Worm (Caenorhabditis elegans) whole organism, L4 larva: ENCODE measurements around the gene T19H12.3.

Experiments
- D1046.2 ChIP-seq: fragments of 200-800 bp; sonication (Bioruptor generic); IDR thresholded peaks from 2 replicates; pipeline ENCODE4 v1.3.6; 2022; ENCODE audit warnings: missing genetic modification characterization, missing compliant biosample characterization
- F10B5.3 ChIP-seq: sonication (generic microtip); optimal IDR thresholded peaks from 2 replicates; lab custom pipeline; 2016; ENCODE audit warnings: mild to moderate bottlenecking, missing genetic modification characterization, missing compliant biosample characterization
- F44E2.7 ChIP-seq: fragments of 200-800 bp; sonication (Bioruptor generic); IDR thresholded peaks from 2 replicates; pipeline ENCODE4 v2.1.2; 2022; ENCODE audit warnings: missing genetic modification characterization, missing compliant biosample characterization
- Y48G9A.11 ChIP-seq: fragments of 200-800 bp; sonication (Bioruptor generic); IDR thresholded peaks from 2 replicates; pipeline ENCODE4 v1.3.6; 2022; ENCODE audit warnings: missing genetic modification reagents, missing genetic modification characterization, missing compliant biosample characterization
- ZK337.2 ChIP-seq: fragments of 200-800 bp; sonication (Bioruptor generic); IDR thresholded peaks from 2 replicates; pipeline ENCODE4 v1.3.6; 2022; ENCODE audit warnings: missing genetic modification reagents, missing genetic modification characterization, missing compliant biosample characterization
- aha-1 ChIP-seq: fragments of 150-350 bp; peaks from one replicate; lab custom pipeline; 2014; ENCODE audit warnings: missing biosample characterization, missing genetic modification characterization
- aly-2 ChIP-seq: sonication (generic microtip); optimal IDR thresholded peaks from 2 replicates; lab custom pipeline; 2018; ENCODE audit warnings: missing biosample characterization, missing genetic modification characterization
- ama-1 ChIP-seq: fragments of 150-350 bp; optimal IDR thresholded peaks from 2 replicates; lab custom pipeline; 2014; ENCODE audit warnings: inconsistent platforms, mixed read lengths
- arid-1 ChIP-seq: fragments of 200-800 bp; sonication (Bioruptor generic); conservative IDR thresholded peaks from 2 replicates; pipeline ENCODE4 v1.3.6; 2022; ENCODE audit warnings: missing genetic modification reagents, missing genetic modification characterization, missing compliant biosample characterization
- ceh-28 ChIP-seq: fragments of 150-350 bp; optimal IDR thresholded peaks from 2 replicates; lab custom pipeline; 2014; ENCODE audit warnings: missing biosample characterization, missing genetic modification reagents, missing genetic modification characterization
- ceh-32 ChIP-seq: sonication (generic microtip); optimal IDR thresholded peaks from 2 replicates; lab custom pipeline; 2016; ENCODE audit warnings: mild to moderate bottlenecking, missing genetic modification characterization, missing compliant biosample characterization; ENCODE audit not compliant: poor library complexity
- cey-2 ChIP-seq: sonication (generic microtip); optimal IDR thresholded peaks from 3 replicates; lab custom pipeline; 2017; ENCODE audit warnings: missing genetic modification characterization, mild to moderate bottlenecking, missing compliant biosample characterization, antibody characterized with exemption, borderline replicate concordance; ENCODE audit not compliant: insufficient read depth
- daf-16 ChIP-seq, 3 experiments: sonication (generic microtip); optimal IDR thresholded peaks; 2 replicates each; lab custom pipeline; 2016 to 2017; ENCODE audit warnings: missing genetic modification characterization in 3 of 3, missing genetic modification reagents in 3 of 3, mild to moderate bottlenecking in 2 of 3, missing compliant biosample characterization in 2 of 3, missing biosample characterization in 1 of 3, moderate library complexity in 1 of 3
- daf-19 ChIP-seq: fragments of 200-800 bp; sonication (Bioruptor generic); conservative IDR thresholded peaks from 2 replicates; pipeline ENCODE4 v1.3.6; 2022; ENCODE audit warnings: missing genetic modification characterization, missing compliant biosample characterization
- dmd-6 ChIP-seq: fragments of 200-800 bp; sonication (Bioruptor generic); IDR thresholded peaks from 2 replicates; pipeline ENCODE4 v1.3.6; 2022; ENCODE audit warnings: missing genetic modification reagents, missing genetic modification characterization, missing compliant biosample characterization
- dmd-9 ChIP-seq: fragments of 200-800 bp; sonication (Bioruptor generic); IDR thresholded peaks from 2 replicates; pipeline ENCODE4 v1.3.6; 2022; ENCODE audit warnings: missing genetic modification reagents, missing genetic modification characterization, missing compliant biosample characterization
- duxl-1 ChIP-seq: sonication (generic microtip); optimal IDR thresholded peaks from 2 replicates; lab custom pipeline; 2016; ENCODE audit warnings: mild to moderate bottlenecking, missing genetic modification characterization, moderate library complexity, missing compliant biosample characterization; ENCODE audit not compliant: poor library complexity
- dve-1 ChIP-seq: sonication (generic microtip); optimal IDR thresholded peaks from 2 replicates; lab custom pipeline; 2017; ENCODE audit warnings: antibody characterized with exemption, mild to moderate bottlenecking, missing genetic modification characterization, missing compliant biosample characterization; ENCODE audit not compliant: insufficient read depth
- egl-43 ChIP-seq: fragments of 200-800 bp; sonication (Bioruptor generic); IDR thresholded peaks from 2 replicates; pipeline ENCODE4 v1.3.6; 2022; ENCODE audit warnings: missing genetic modification reagents, missing genetic modification characterization, missing compliant biosample characterization
- gei-8 ChIP-seq: fragments of 200-800 bp; sonication (Bioruptor generic); optimal IDR thresholded peaks from 2 replicates; lab custom pipeline; 2018; ENCODE audit warnings: mild to moderate bottlenecking, missing genetic modification characterization, missing compliant biosample characterization
- hlh-30 ChIP-seq: sonication (generic microtip); optimal IDR thresholded peaks from 2 replicates; lab custom pipeline; 2017; ENCODE audit warnings: antibody characterized with exemption, mild to moderate bottlenecking, missing genetic modification characterization, missing compliant biosample characterization; ENCODE audit not compliant: insufficient read depth
- hmg-1.1 ChIP-seq: fragments of 200-800 bp; sonication (Bioruptor generic); IDR thresholded peaks from 2 replicates; pipeline ENCODE4 v1.3.6; 2022; ENCODE audit warnings: missing genetic modification reagents, missing genetic modification characterization, missing compliant biosample characterization
- jun-1 ChIP-seq: fragments of 150-350 bp; optimal IDR thresholded peaks from 2 replicates; lab custom pipeline; 2014; ENCODE audit warnings: missing biosample characterization, missing genetic modification reagents, missing genetic modification characterization
- lin-13 ChIP-seq: fragments of 150-350 bp; optimal IDR thresholded peaks from 2 replicates; lab custom pipeline; 2014; ENCODE audit warnings: missing biosample characterization, missing genetic modification reagents, missing genetic modification characterization
- lin-15B ChIP-seq: fragments of 150-350 bp; sonication (generic microtip); optimal IDR thresholded peaks from 3 replicates; lab custom pipeline; 2014; ENCODE audit warnings: missing biosample characterization, missing genetic modification characterization
- lir-3 ChIP-seq: sonication (generic microtip); optimal IDR thresholded peaks from 2 replicates; lab custom pipeline; 2016; ENCODE audit warnings: mild to moderate bottlenecking, missing genetic modification characterization, missing compliant biosample characterization
- lsy-2 ChIP-seq, 2 experiments: fragments of 150-350 bp in 1 of 2; sonication (generic microtip) in 1 of 2; optimal IDR thresholded peaks; 2 replicates each; lab custom pipeline; 2014 to 2017; ENCODE audit warnings: missing biosample characterization in 2 of 2, missing genetic modification characterization in 2 of 2
- madf-5 ChIP-seq, 2 experiments: fragments of 200-800 bp; sonication (Bioruptor generic); IDR thresholded peaks; 2 replicates each; pipeline ENCODE4 v1.3.6; 2022; ENCODE audit warnings: missing compliant biosample characterization in 2 of 2, missing genetic modification characterization in 2 of 2
- mdt-29 ChIP-seq: fragments of 200-800 bp; sonication (Bioruptor generic); IDR thresholded peaks from 2 replicates; pipeline ENCODE4 v1.3.6; 2022; ENCODE audit warnings: missing genetic modification reagents, missing genetic modification characterization, missing compliant biosample characterization
- mes-2 ChIP-seq: sonication (generic microtip); optimal IDR thresholded peaks from 2 replicates; lab custom pipeline; 2016; ENCODE audit warnings: missing genotype, mild to moderate bottlenecking, missing genetic modification characterization, missing compliant biosample characterization; ENCODE audit not compliant: poor library complexity, severe bottlenecking
- mxl-3 ChIP-seq: fragments of 200-800 bp; sonication (Bioruptor generic); optimal IDR thresholded peaks from 2 replicates; lab custom pipeline; 2018; ENCODE audit warnings: mild to moderate bottlenecking, missing genetic modification characterization, missing compliant biosample characterization
- nhr-11 ChIP-seq: fragments of 150-350 bp; optimal IDR thresholded peaks from 2 replicates; lab custom pipeline; 2014; ENCODE audit warnings: missing biosample characterization, missing genetic modification characterization
- nhr-25 ChIP-seq: sonication (generic microtip); optimal IDR thresholded peaks from 2 replicates; lab custom pipeline; 2017; ENCODE audit warnings: missing genetic modification characterization, mild to moderate bottlenecking, missing compliant biosample characterization, antibody characterized with exemption, moderate library complexity, borderline replicate concordance; ENCODE audit not compliant: insufficient read depth
- nhr-28 ChIP-seq: fragments of 150-350 bp; optimal IDR thresholded peaks from 2 replicates; lab custom pipeline; 2014; ENCODE audit warnings: missing biosample characterization, missing genetic modification characterization
- nhr-42 ChIP-seq: fragments of 200-800 bp; sonication (Bioruptor generic); IDR thresholded peaks from 2 replicates; pipeline ENCODE4 v1.3.6; 2022; ENCODE audit warnings: missing genetic modification characterization, missing compliant biosample characterization
- nhr-6 ChIP-seq: fragments of 150-350 bp; optimal IDR thresholded peaks from 2 replicates; lab custom pipeline; 2014; ENCODE audit warnings: missing biosample characterization, missing genetic modification characterization
- nhr-77 ChIP-seq: fragments of 150-350 bp; optimal IDR thresholded peaks from 2 replicates; lab custom pipeline; 2014; ENCODE audit warnings: missing biosample characterization, missing genetic modification characterization
- php-3 ChIP-seq: fragments of 200-800 bp; sonication (Bioruptor generic); IDR thresholded peaks from 2 replicates; pipeline ENCODE4 v1.3.6; 2022; ENCODE audit warnings: missing genetic modification reagents, missing genetic modification characterization, missing compliant biosample characterization
- pqm-1 ChIP-seq: sonication (generic microtip); optimal IDR thresholded peaks from 2 replicates; lab custom pipeline; 2017; ENCODE audit warnings: missing biosample characterization, missing genetic modification characterization
- saeg-2 ChIP-seq: fragments of 200-800 bp; sonication (Bioruptor generic); IDR thresholded peaks from 2 replicates; pipeline ENCODE4 v1.3.6; 2022; ENCODE audit warnings: missing genetic modification reagents, missing genetic modification characterization, missing compliant biosample characterization
- snpc-1.2 ChIP-seq: fragments of 200-800 bp; sonication (Bioruptor generic); IDR thresholded peaks from 2 replicates; pipeline ENCODE4 v1.3.6; 2022; ENCODE audit warnings: missing genetic modification reagents, missing genetic modification characterization, missing compliant biosample characterization
- snpc-4 ChIP-seq: fragments of 150-350 bp; optimal IDR thresholded peaks from 2 replicates; lab custom pipeline; 2014; ENCODE audit warnings: missing biosample characterization, missing genetic modification characterization
- spr-3 ChIP-seq: fragments of 200-800 bp; sonication (Bioruptor generic); optimal IDR thresholded peaks from 2 replicates; lab custom pipeline; 2018; ENCODE audit warnings: mild to moderate bottlenecking, missing genetic modification characterization, missing compliant biosample characterization
- tag-97 ChIP-seq: fragments of 200-800 bp; sonication (Bioruptor generic); IDR thresholded peaks from 2 replicates; pipeline ENCODE4 v1.3.6; 2022; ENCODE audit warnings: missing genetic modification characterization, missing compliant biosample characterization
- zag-1 ChIP-seq: fragments of 150-350 bp; optimal IDR thresholded peaks from 2 replicates; lab custom pipeline; 2014; ENCODE audit warnings: missing biosample characterization, missing genetic modification characterization
- zfp-2 ChIP-seq: sonication (generic microtip); optimal IDR thresholded peaks from 2 replicates; lab custom pipeline; 2016; ENCODE audit warnings: mild to moderate bottlenecking, missing genetic modification characterization, missing compliant biosample characterization
- zip-2 ChIP-seq: fragments of 150-350 bp; optimal IDR thresholded peaks from 2 replicates; lab custom pipeline; 2014; ENCODE audit warnings: missing biosample characterization, missing genetic modification characterization

The T19H12.3 gene

ce11 chrV:4847424-4847823 is 38.0 kb upstream of the T19H12.3 start, which contains the start of gene abhd-5.1:
TSS of gene abhd-5.1 (plus strand) at chrV:4847653.
- TF ChIP-seq snpc-1.2 (GFP tag; lab: Robert Waterston, UW): no peak
- no peak for TF ChIP-seq duxl-1
- no peak for TF ChIP-seq hmg-1.1 (GFP tag; lab: Robert Waterston, UW)
- no peak for TF ChIP-seq spr-3 (GFP tag; lab: Kevin White, UChicago)
- no peak for TF ChIP-seq snpc-4 (tag; lab: Kevin White, UChicago)
- no peak for TF ChIP-seq nhr-11 (tag; lab: Kevin White, UChicago)
- TF ChIP-seq ceh-28 (tag; lab: Kevin White, UChicago): no peak
- no peak for TF ChIP-seq mxl-3 (GFP tag; lab: Kevin White, UChicago)
- no peak for TF ChIP-seq Y48G9A.11
- TF ChIP-seq dve-1 (tag; lab: Kevin White, UChicago): peak; percentile 63
- TF ChIP-seq mdt-29 (GFP tag; lab: Robert Waterston, UW): no peak
- no peak for TF ChIP-seq ama-1
- TF ChIP-seq nhr-6 (tag; lab: Kevin White, UChicago): peak; percentile 15
- peak in 1 of 2 experiments; percentile 85 for TF ChIP-seq daf-16 (GFP tag; optimal IDR thresholded peaks at IDR 0.05; lab: Kevin White, UChicago)
- TF ChIP-seq daf-16 (tag; optimal IDR thresholded peaks at IDR 0.05; lab: Kevin White, UChicago): peak; percentile 88
- no peak for TF ChIP-seq lsy-2 (tag; optimal IDR thresholded peaks at IDR 0.05; lab: Kevin White, UChicago)
- no peak for TF ChIP-seq aly-2 (tag; lab: Kevin White, UChicago)
- TF ChIP-seq php-3 (GFP tag; lab: Robert Waterston, UW): peak; percentile 54; the same call in 1 of the 2 replicates
- TF ChIP-seq dmd-9: no peak
- no peak for TF ChIP-seq cey-2 (tag; lab: Kevin White, UChicago)
- TF ChIP-seq zfp-2 (tag; lab: Kevin White, UChicago): no peak
- TF ChIP-seq F10B5.3 (tag; lab: Kevin White, UChicago): no peak
- TF ChIP-seq jun-1 (tag; lab: Kevin White, UChicago): no peak
- TF ChIP-seq nhr-42 (GFP tag; lab: Robert Waterston, UW): no peak
- TF ChIP-seq zip-2 (tag; lab: Kevin White, UChicago): no peak
- no peak for TF ChIP-seq pqm-1
- TF ChIP-seq madf-5 (GFP tag; IDR thresholded peaks at IDR 0.05; lab: Robert Waterston, UW): no peak
- peak; percentile 77 for TF ChIP-seq hlh-30 (tag; lab: Kevin White, UChicago)
- no peak for TF ChIP-seq zag-1
- TF ChIP-seq F44E2.7 (GFP tag; lab: Robert Waterston, UW): no peak
- TF ChIP-seq aha-1: peak; percentile 67
- TF ChIP-seq daf-19: no peak
- TF ChIP-seq nhr-28 (tag; lab: Kevin White, UChicago): peak; percentile 46
- TF ChIP-seq arid-1 (GFP tag; lab: Robert Waterston, UW): no peak
- no peak for TF ChIP-seq ZK337.2 (GFP tag; lab: Robert Waterston, UW)
- no peak for TF ChIP-seq D1046.2 (GFP tag; lab: Robert Waterston, UW)
- no peak for TF ChIP-seq egl-43 (GFP tag; lab: Robert Waterston, UW)
- TF ChIP-seq dmd-6 (GFP tag; lab: Robert Waterston, UW): no peak

DNA sequence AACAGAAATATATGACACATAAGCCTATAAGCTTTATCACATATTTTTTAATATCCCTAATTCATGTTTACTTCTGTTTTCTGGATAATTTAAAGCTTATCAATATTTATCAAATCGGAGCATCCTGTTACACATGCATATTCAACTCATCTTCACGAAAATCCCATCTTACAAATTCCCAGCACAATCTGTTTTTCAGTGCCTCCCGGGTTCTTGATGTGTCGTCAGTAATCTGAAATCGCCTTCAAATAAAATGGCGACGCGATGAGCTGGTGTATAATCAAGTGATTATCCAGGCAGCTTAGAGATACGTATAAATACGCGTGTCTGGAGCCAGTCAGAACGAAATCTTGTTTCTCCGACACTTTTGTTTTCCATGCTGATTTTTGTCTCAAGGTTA is 35.0 kb upstream of the T19H12.3 start:
- TF ChIP-seq lir-3 (tag; lab: Kevin White, UChicago): no peak
- TF ChIP-seq snpc-1.2 (GFP tag; lab: Robert Waterston, UW): no peak
- no peak for TF ChIP-seq pqm-1
- no peak for TF ChIP-seq ceh-32
- no peak for TF ChIP-seq snpc-4 (tag; lab: Kevin White, UChicago)
- no peak for TF ChIP-seq nhr-77 (tag; lab: Kevin White, UChicago)
- no peak for TF ChIP-seq mes-2 (tag; lab: Kevin White, UChicago)
- no peak for TF ChIP-seq tag-97 (GFP tag; lab: Robert Waterston, UW)
- no peak for TF ChIP-seq lin-15B (tag; lab: Kevin White, UChicago)
- no peak for TF ChIP-seq nhr-25 (tag; lab: Kevin White, UChicago)
- no peak for TF ChIP-seq ZK337.2 (GFP tag; lab: Robert Waterston, UW)
- TF ChIP-seq F10B5.3 (tag; lab: Kevin White, UChicago): no peak
- no peak for TF ChIP-seq lsy-2 (tag; optimal IDR thresholded peaks at IDR 0.05; lab: Kevin White, UChicago)
- no peak for TF ChIP-seq daf-16 (GFP tag; optimal IDR thresholded peaks at IDR 0.05; lab: Kevin White, UChicago)
- TF ChIP-seq daf-16 (tag; optimal IDR thresholded peaks at IDR 0.05; lab: Kevin White, UChicago): no peak
- no peak for TF ChIP-seq aly-2 (tag; lab: Kevin White, UChicago)
- TF ChIP-seq lin-13 (GFP tag; lab: Kevin White, UChicago): no peak
- no peak for TF ChIP-seq D1046.2 (GFP tag; lab: Robert Waterston, UW)
- no peak for TF ChIP-seq gei-8 (GFP tag; lab: Kevin White, UChicago)
- no peak for TF ChIP-seq saeg-2 (GFP tag; lab: Robert Waterston, UW)
